Worm (Caenorhabditis elegans) whole organism, L3 larva: ENCODE data around the gene ncx-2.

Experiments
- aly-2 ChIP-seq: fragments of 150-350 bp; optimal IDR thresholded peaks from 2 replicates; lab custom pipeline; 2014; ENCODE audit warnings: missing biosample characterization, missing genetic modification characterization
- ceh-82 ChIP-seq: fragments of 150-350 bp; optimal IDR thresholded peaks from 2 replicates; lab custom pipeline; 2014; ENCODE audit warnings: missing biosample characterization, missing genetic modification characterization
- ceh-9 ChIP-seq: sonication (generic microtip); optimal IDR thresholded peaks from 2 replicates; lab custom pipeline; 2018; ENCODE audit warnings: missing biosample characterization, missing genetic modification characterization
- egl-27 ChIP-seq: sonication (generic microtip); optimal IDR thresholded peaks from 4 replicates; lab custom pipeline; 2017; ENCODE audit warnings: missing biosample characterization, missing genetic modification reagents, missing genetic modification characterization
- fos-1 ChIP-seq: fragments of 150-350 bp; optimal IDR thresholded peaks from 2 replicates; lab custom pipeline; 2014; ENCODE audit warnings: missing biosample characterization, missing genetic modification characterization
- hmg-11 ChIP-seq: sonication (generic microtip); optimal IDR thresholded peaks from 2 replicates; lab custom pipeline; 2016; ENCODE audit warnings: missing genetic modification characterization, missing compliant biosample characterization
- lsy-12 ChIP-seq: sonication (generic microtip); optimal IDR thresholded peaks from 2 replicates; lab custom pipeline; 2016; ENCODE audit warnings: mild to moderate bottlenecking, missing genetic modification characterization, missing compliant biosample characterization
- nfya-1 ChIP-seq: sonication (generic microtip); optimal IDR thresholded peaks from 2 replicates; lab custom pipeline; 2017; ENCODE audit warnings: missing genetic modification characterization, mild to moderate bottlenecking, missing compliant biosample characterization, antibody characterized with exemption, moderate library complexity; ENCODE audit not compliant: insufficient read depth
- nhr-12 ChIP-seq: fragments of 150-350 bp; optimal IDR thresholded peaks from 2 replicates; lab custom pipeline; 2014; ENCODE audit warnings: missing biosample characterization, missing genetic modification characterization
- nhr-237 ChIP-seq: fragments of 150-350 bp; optimal IDR thresholded peaks from 2 replicates; lab custom pipeline; 2014; ENCODE audit warnings: missing biosample characterization, missing genetic modification characterization
- nhr-25 ChIP-seq: sonication (generic microtip); optimal IDR thresholded peaks from 2 replicates; lab custom pipeline; 2017; ENCODE audit warnings: missing biosample characterization, missing genetic modification characterization
- nhr-43 ChIP-seq: sonication (generic microtip); optimal IDR thresholded peaks from 2 replicates; lab custom pipeline; 2016; ENCODE audit warnings: mild to moderate bottlenecking, missing genetic modification characterization, missing compliant biosample characterization; ENCODE audit not compliant: poor library complexity, severe bottlenecking
- nhr-67 ChIP-seq: fragments of 150-350 bp; optimal IDR thresholded peaks from 2 replicates; lab custom pipeline; 2014; ENCODE audit warnings: missing biosample characterization, missing genetic modification characterization
- nhr-76 ChIP-seq: fragments of 150-350 bp; sonication (generic microtip); optimal IDR thresholded peaks from 5 replicates; lab custom pipeline; 2014; ENCODE audit warnings: missing biosample characterization, missing genetic modification characterization
- nhr-77 ChIP-seq: fragments of 150-350 bp; optimal IDR thresholded peaks from 2 replicates; lab custom pipeline; 2014; ENCODE audit warnings: missing biosample characterization, missing genetic modification characterization
- pqm-1 ChIP-seq: fragments of 150-350 bp; optimal IDR thresholded peaks from 2 replicates; lab custom pipeline; 2017; ENCODE audit warnings: missing biosample characterization, missing genetic modification characterization, inconsistent platforms
- skn-1 ChIP-seq: fragments of 150-350 bp; optimal IDR thresholded peaks from 2 replicates; lab custom pipeline; 2014; ENCODE audit warnings: missing biosample characterization, missing genetic modification characterization
- unc-39 ChIP-seq: sonication (generic microtip); optimal IDR thresholded peaks from 4 replicates; lab custom pipeline; 2017; ENCODE audit warnings: missing biosample characterization, missing genetic modification characterization

ncx-2 gene

DNA sequence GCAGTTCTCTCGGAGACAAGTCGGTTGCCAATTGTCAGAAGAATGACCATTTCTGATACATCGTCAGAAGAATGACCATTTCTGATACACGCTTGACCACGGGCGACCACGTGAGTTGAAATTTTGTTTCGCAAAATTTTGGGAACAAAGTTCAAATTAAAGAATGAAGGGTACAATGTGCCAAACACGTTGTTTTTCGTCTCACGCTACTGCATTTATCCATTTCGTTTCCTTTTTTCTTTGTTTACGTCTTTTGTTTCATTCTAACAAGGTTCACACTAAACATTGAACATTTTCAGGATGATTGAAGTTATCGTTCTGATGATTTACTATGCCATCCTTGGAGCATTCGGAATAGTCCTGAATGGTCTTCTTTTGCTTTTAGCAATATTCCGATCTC is 48.0 kb downstream of the ncx-2 start, which contains the start of gene srd-9:
Gene srd-9 (plus strand): TSS at position 301 of the 400 bp plus-strand sequence.
- no peak for TF ChIP-seq ceh-82 (tag; lab: Kevin White, UChicago)
- TF ChIP-seq nhr-25 (tag; lab: Kevin White, UChicago), result no peak
- no peak for TF ChIP-seq hmg-11

DNA sequence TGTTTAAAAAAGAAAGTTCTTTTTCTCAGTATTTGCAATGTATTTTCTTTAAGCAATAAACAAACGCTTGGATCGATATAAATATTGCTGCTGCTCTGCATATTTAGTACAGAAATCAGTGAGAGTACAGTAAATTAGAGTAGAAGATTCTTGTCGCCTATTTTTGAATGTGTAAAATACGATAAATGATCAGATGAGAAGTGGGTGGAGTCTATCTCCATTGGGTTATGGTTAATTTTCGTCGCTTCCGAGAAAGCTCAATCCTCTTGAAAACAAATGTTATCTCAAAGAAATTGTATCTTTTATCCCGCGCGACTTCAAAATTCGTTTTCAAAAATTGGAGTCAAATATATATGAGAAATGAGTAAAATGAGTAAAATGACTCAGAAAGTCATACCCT is 55.3 kb downstream of the ncx-2 start, which contains the start of gene nhr-216:
Gene nhr-216 (minus strand): TSS at position 101 of the 400 bp plus-strand sequence.
- TF ChIP-seq nhr-77 (tag; lab: Kevin White, UChicago), result no peak
- TF ChIP-seq unc-39 (tag; lab: Kevin White, UChicago), result no peak
- no peak for TF ChIP-seq aly-2 (tag; lab: Kevin White, UChicago)
- TF ChIP-seq lsy-12 (tag; lab: Kevin White, UChicago), result no peak
- TF ChIP-seq skn-1 (tag; lab: Kevin White, UChicago), result no peak
- TF ChIP-seq pqm-1 (tag; lab: Kevin White, UChicago), result no peak
- no peak for TF ChIP-seq ceh-9 (tag; lab: Kevin White, UChicago)
- TF ChIP-seq nhr-25 (tag; lab: Kevin White, UChicago), result no peak
- TF ChIP-seq nhr-76, result no peak
- no peak for TF ChIP-seq nhr-67 (tag; lab: Kevin White, UChicago)
- no peak for TF ChIP-seq nhr-12 (tag; lab: Kevin White, UChicago)
- no peak for TF ChIP-seq nhr-237 (tag; lab: Kevin White, UChicago)
- TF ChIP-seq nhr-43, result no peak
- no peak for TF ChIP-seq fos-1
- no peak for TF ChIP-seq egl-27
- TF ChIP-seq nfya-1 (tag; lab: Kevin White, UChicago), result no peak
